Fruit fly (Drosophila melanogaster): Measurements from ENCODE around the gene Amnionless.

Gene Amnionless

DNA sequence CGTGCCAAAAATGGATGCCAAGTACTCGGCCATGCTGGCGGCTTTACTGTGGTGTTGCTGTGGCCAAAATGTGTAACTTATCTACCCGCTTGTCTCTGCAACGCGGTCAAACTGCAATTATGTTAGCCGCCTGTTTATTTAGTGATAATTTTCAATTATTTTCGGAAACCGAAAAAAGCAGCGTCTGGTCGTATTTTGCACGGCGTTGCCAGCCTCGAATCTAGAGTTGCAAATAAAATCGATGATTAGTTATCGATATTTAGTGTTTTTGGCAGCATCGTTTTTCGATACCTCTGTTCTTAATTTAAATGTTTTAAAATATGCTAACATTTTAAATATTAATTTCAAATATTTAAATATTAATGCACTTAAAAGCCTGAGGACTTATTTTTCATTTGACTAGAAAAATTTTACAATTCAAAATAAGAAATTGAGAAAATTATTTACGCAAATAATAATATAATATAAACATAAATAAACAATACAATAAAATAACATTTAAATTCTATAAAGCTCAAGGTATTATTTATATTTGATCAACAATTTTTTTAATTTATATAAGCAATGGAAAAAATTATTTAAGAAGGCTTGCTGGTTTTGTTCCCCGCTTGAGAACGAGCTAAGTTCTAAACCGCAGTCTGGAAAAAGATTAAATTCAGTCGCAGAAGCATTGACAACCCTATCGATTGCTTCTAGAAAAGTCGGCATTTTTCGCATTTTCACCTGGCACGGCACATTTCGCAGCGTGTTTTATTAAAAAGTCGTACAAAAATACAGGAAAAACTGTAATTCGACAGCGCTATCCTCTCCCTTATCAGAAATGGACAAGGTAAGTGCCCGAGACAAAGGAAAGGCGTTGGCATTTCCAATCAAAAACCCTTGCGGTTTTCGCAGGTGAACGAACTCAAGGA lies 5.8 kb upstream of the Amnionless start, which contains the start of the genes U2af38 and Stip1 (continued):
- no peak for TF ChIP-seq lbe (GFP tag; optimal IDR thresholded peaks at IDR 0.05)
- no peak for TF ChIP-seq CkIIα-i1 (GFP tag; IDR thresholded peaks at IDR 0.05)
- TF ChIP-seq CG30431 (GFP tag; optimal IDR thresholded peaks at IDR 0.05): no peak
- peak; percentile 76 for TF ChIP-seq unc-4 (GFP tag; IDR thresholded peaks at IDR 0.05; ENCODE audit: partially characterized antibody)
- no peak for TF ChIP-seq CG9437 (GFP tag; optimal IDR thresholded peaks at IDR 0.05)
- TF ChIP-seq Trl (optimal IDR thresholded peaks at IDR 0.05): no peak
- TF ChIP-seq Trl (GFP tag; optimal IDR thresholded peaks at IDR 0.05): no peak
- TF ChIP-seq CG11695 (GFP tag; IDR thresholded peaks at IDR 0.05): no peak
- no peak for TF ChIP-seq HHEX (GFP tag; optimal IDR thresholded peaks at IDR 0.05)
- TF ChIP-seq mirr (GFP tag; optimal IDR thresholded peaks at IDR 0.05): no peak
- no peak for TF ChIP-seq CG11093 (GFP tag; IDR thresholded peaks at IDR 0.05)
- TF ChIP-seq Bteb2 (GFP tag; optimal IDR thresholded peaks at IDR 0.05): no peak
- TF ChIP-seq CG10209 (GFP tag; optimal IDR thresholded peaks at IDR 0.05): no peak
- TF ChIP-seq Rfx (GFP tag; IDR thresholded peaks at IDR 0.05): peak; percentile 38
- no peak for TF ChIP-seq HLH54F (GFP tag; optimal IDR thresholded peaks at IDR 0.05)
- TF ChIP-seq sqz (GFP tag; optimal IDR thresholded peaks at IDR 0.05): peak; percentile 23
- no peak for TF ChIP-seq CG6254 (GFP tag; optimal IDR thresholded peaks at IDR 0.05)
- no peak for TF ChIP-seq CG15601 (tag; optimal IDR thresholded peaks at IDR 0.05)
- TF ChIP-seq luna (GFP tag; optimal IDR thresholded peaks at IDR 0.05): no peak
- TF ChIP-seq CG7786 (GFP tag; optimal IDR thresholded peaks at IDR 0.05): no peak
- peak; percentile 63 for TF ChIP-seq Nf-YC (tag; optimal IDR thresholded peaks at IDR 0.05)
- TF ChIP-seq CG1603 (tag; optimal IDR thresholded peaks at IDR 0.05): peak; percentile 49
- TF ChIP-seq CG2199 (GFP tag; IDR thresholded peaks at IDR 0.05): no peak
- TF ChIP-seq CG8388 (GFP tag; optimal IDR thresholded peaks at IDR 0.05): no peak
- TF ChIP-seq CG8944 (GFP tag; optimal IDR thresholded peaks at IDR 0.05): peak; percentile 2
- no peak for TF ChIP-seq Sry-β (GFP tag; optimal IDR thresholded peaks at IDR 0.05)
- no peak for TF ChIP-seq CG11723 (GFP tag; optimal IDR thresholded peaks at IDR 0.05)
- no peak for TF ChIP-seq CG7372 (GFP tag; IDR thresholded peaks at IDR 0.05)
- TF ChIP-seq ftz-f1 (GFP tag; optimal IDR thresholded peaks at IDR 0.05): no peak
- no peak for TF ChIP-seq ara (GFP tag; IDR thresholded peaks at IDR 0.05)
- peak; percentile 24 for TF ChIP-seq sens (GFP tag)
- no peak for TF ChIP-seq bowl (GFP tag; IDR thresholded peaks at IDR 0.05)
- TF ChIP-seq trem (tag; optimal IDR thresholded peaks at IDR 0.05): peak; percentile 76
- no peak for TF ChIP-seq CG10979 (tag; optimal IDR thresholded peaks at IDR 0.05)
- TF ChIP-seq CG32772 (GFP tag; IDR thresholded peaks at IDR 0.05): no peak
- TF ChIP-seq sob (GFP tag; IDR thresholded peaks at IDR 0.05): no peak; the same call in 1 of the 2 replicates
- TF ChIP-seq hth (optimal IDR thresholded peaks at IDR 0.05): no peak
- TF ChIP-seq danr (GFP tag; IDR thresholded peaks at IDR 0.05): no peak
- no peak for TF ChIP-seq CG18011 (GFP tag; optimal IDR thresholded peaks at IDR 0.05)
- no peak for TF ChIP-seq CG10321 (GFP tag; IDR thresholded peaks at IDR 0.05)
- no peak for TF ChIP-seq crp (GFP tag; optimal IDR thresholded peaks at IDR 0.05)
- TF ChIP-seq scrt (GFP tag; optimal IDR thresholded peaks at IDR 0.05): no peak
- TF ChIP-seq Poxn (GFP tag; IDR thresholded peaks at IDR 0.05): no peak
- TF ChIP-seq ttk (GFP tag; IDR thresholded peaks at IDR 0.05): no peak
- no peak for TF ChIP-seq zen (tag; optimal IDR thresholded peaks at IDR 0.05)
- peak; percentile 29 for TF ChIP-seq HmgZ (tag; optimal IDR thresholded peaks at IDR 0.05)
- TF ChIP-seq CG14710 (tag; optimal IDR thresholded peaks at IDR 0.05): peak; percentile 87
- TF ChIP-seq CG43689 (GFP tag; IDR thresholded peaks at IDR 0.05): no peak
- no peak for TF ChIP-seq CG9876 (GFP tag; optimal IDR thresholded peaks at IDR 0.05)
- no peak for TF ChIP-seq Awh (GFP tag; IDR thresholded peaks at IDR 0.05)
- no peak for TF ChIP-seq CG11560 (tag; IDR thresholded peaks at IDR 0.05)
